Fruit fly (Drosophila melanogaster): ENCODE results near the gene CG42655.

The CG42655 gene

DNA sequence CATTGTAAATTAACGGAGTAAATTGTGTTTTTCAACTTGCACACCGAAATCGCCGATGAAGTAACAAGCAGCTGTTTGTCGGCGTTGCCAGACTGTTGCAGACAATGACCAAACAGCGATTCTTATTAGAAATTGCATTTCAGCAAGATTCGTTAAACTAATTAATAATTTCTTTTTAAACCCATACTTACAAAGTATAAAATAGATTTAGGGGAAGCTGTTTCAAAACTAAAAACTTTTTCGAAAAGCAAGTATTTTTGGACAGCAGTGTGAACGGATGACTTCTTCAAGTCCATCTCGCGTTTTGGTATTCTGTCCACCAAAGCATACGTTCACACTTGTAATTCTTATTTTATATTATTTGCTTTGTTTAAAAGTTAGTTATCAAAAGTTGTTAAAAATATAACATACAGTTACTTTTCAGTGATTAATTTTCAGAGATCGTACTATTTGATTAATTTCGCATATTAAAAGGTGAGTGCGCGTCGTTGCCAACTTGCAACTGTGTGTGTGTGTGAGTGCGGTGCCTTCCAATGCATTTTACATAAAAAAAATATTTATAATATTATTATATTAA lies 25.0 kb downstream of the CG42655 start, which contains the start of the genes CG8004 and RhoGDI (continued):
- TF ChIP-seq CG32772 (GFP tag; IDR thresholded peaks at IDR 0.05) (0 out of 2 replicates have a peak, but pooled peaks have one; percentile 32), H2.0 (GFP tag; IDR thresholded peaks at IDR 0.05) (peak; percentile 52; the same call in 1 of the 2 replicates), Camta (GFP tag; optimal IDR thresholded peaks at IDR 0.05) (peak; percentile 70), ssp (GFP tag; IDR thresholded peaks at IDR 0.05) (peak; percentile 88), CG9215 (GFP tag; IDR thresholded peaks at IDR 0.05) (peak; percentile 47), CG1024 (GFP tag; IDR thresholded peaks at IDR 0.05) (peak; percentile 59; the same call in 1 of the 2 replicates), Kr (GFP tag; optimal IDR thresholded peaks at IDR 0.05) (no peak), CG2678 (tag; optimal IDR thresholded peaks at IDR 0.05) (peak; percentile 64), Trl (optimal IDR thresholded peaks at IDR 0.05) (no peak), Trl (GFP tag; optimal IDR thresholded peaks at IDR 0.05) (peak; percentile 77), trem (tag; optimal IDR thresholded peaks at IDR 0.05) (peak; percentile 90), CG8281 (tag; optimal IDR thresholded peaks at IDR 0.05) (no peak), rib (GFP tag; IDR thresholded peaks at IDR 0.05) (0 out of 2 replicates have a peak, but pooled peaks have one; percentile 33), fd102C (GFP tag; optimal IDR thresholded peaks at IDR 0.05) (no peak), chm (GFP tag; IDR thresholded peaks at IDR 0.05) (peak; percentile 22; the same call in 1 of the 2 replicates), crp (GFP tag; optimal IDR thresholded peaks at IDR 0.05) (peak; percentile 74 to 94), hbn (GFP tag; IDR thresholded peaks at IDR 0.05; ENCODE audit: partially characterized antibody) (0 out of 2 replicates have a peak, but pooled peaks have one; percentile 26), amos (GFP tag; IDR thresholded peaks at IDR 0.05; ENCODE audit: partially characterized antibody) (no peak), gro (GFP tag; optimal IDR thresholded peaks at IDR 0.05) (peak; percentile 62), CG15601 (tag; optimal IDR thresholded peaks at IDR 0.05) (peak; percentile 68), aop (GFP tag; IDR thresholded peaks at IDR 0.05) (no peak), CG12744 (GFP tag; optimal IDR thresholded peaks at IDR 0.05) (peak; percentile 54), dm (GFP tag; optimal IDR thresholded peaks at IDR 0.05) (peak; percentile 28), bcd (GFP tag; optimal IDR thresholded peaks at IDR 0.05) (peak; percentile 53), ase (GFP tag; IDR thresholded peaks at IDR 0.05) (no peak), Antp (GFP tag; optimal IDR thresholded peaks at IDR 0.05) (peak; percentile 61), fu2 (GFP tag; optimal IDR thresholded peaks at IDR 0.05) (peak; percentile 47), chn (GFP tag; optimal IDR thresholded peaks at IDR 0.05) (peak; percentile 73), lola (GFP tag; optimal IDR thresholded peaks at IDR 0.05) (peak in 1 of 3 experiments; percentile 51), CG34224 (GFP tag; IDR thresholded peaks at IDR 0.05; ENCODE audit: partially characterized antibody) (no peak), CG6791 (GFP tag; IDR thresholded peaks at IDR 0.05; ENCODE audit: partially characterized antibody) (peak; percentile 41; the same call in 1 of the 3 replicates), Drgx (GFP tag; IDR thresholded peaks at IDR 0.05) (0 out of 2 replicates have a peak, but pooled peaks have one; percentile 12), HLH3B (GFP tag; IDR thresholded peaks at IDR 0.05) (no peak), jumu (GFP tag; optimal IDR thresholded peaks at IDR 0.05) (peak; percentile 66), CG42726 (GFP tag; IDR thresholded peaks at IDR 0.05; ENCODE audit: partially characterized antibody) (no peak), CG13296 (GFP tag; optimal IDR thresholded peaks at IDR 0.05) (peak; percentile 2), pan (optimal IDR thresholded peaks at IDR 0.05) (no peak), pan (GFP tag; optimal IDR thresholded peaks at IDR 0.05 in 1 of 2, IDR thresholded peaks at IDR 0.05 in 1 of 2) (peak in 1 of 2 experiments; percentile 75), zfh2 (GFP tag; optimal IDR thresholded peaks at IDR 0.05) (peak; percentile 67), CG4730 (GFP tag; IDR thresholded peaks at IDR 0.05) (0 out of 2 replicates have a peak, but pooled peaks have one; percentile 25), CG14050 (GFP tag; IDR thresholded peaks at IDR 0.05) (peak; percentile 43; the same call in 2 of the 3 replicates), btn (GFP tag; optimal IDR thresholded peaks at IDR 0.05) (no peak), Lhr (GFP tag; optimal IDR thresholded peaks at IDR 0.05) (peak; percentile 68), chif (GFP tag; optimal IDR thresholded peaks at IDR 0.05) (peak; percentile 12 to 64), NFAT (GFP tag; IDR thresholded peaks at IDR 0.05) (peak; percentile 35; the same call in 1 of the 2 replicates), peb (GFP tag; IDR thresholded peaks at IDR 0.05) (no peak), sr (GFP tag; IDR thresholded peaks at IDR 0.05) (no peak), pnt (GFP tag; optimal IDR thresholded peaks at IDR 0.05) (peak; percentile 51), B-H1 (GFP tag; IDR thresholded peaks at IDR 0.05) (peak; percentile 23; the same call in 1 of the 3 replicates), tup (GFP tag; optimal IDR thresholded peaks at IDR 0.05) (peak; percentile 48)
